Fruit fly (Drosophila melanogaster): ENCODE measurements around the gene CG34161.

CG34161 gene

DNA sequence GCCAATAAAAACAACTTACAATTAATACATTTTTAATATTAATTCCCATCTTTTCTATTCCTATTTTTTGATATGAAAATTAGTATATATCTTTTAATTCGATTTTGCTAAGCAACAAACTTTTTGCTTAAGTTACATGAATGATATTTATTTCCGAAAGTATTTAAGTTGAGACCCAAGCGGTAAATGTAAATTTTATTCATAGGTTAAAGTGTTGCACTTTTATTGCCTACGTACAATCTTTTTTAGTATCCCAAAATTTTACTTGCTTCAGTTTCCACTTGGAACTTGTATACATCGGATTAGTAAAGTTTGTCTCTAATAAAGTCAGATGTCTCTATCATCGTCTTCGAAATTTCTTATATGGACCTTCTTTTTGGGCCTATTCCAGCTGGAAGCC lies 50.0 kb downstream of the CG34161 start, which contains the start of gene CG18301:
Gene CG18301 (plus strand): TSS at position 301 of the 400 bp plus-strand sequence.
- TF ChIP-seq Pif1B (GFP tag; optimal IDR thresholded peaks at IDR 0.05) (no peak), CG9948 (tag; optimal IDR thresholded peaks at IDR 0.05) (no peak), CG13204 (GFP tag; optimal IDR thresholded peaks at IDR 0.05) (no peak), EcR (GFP tag; optimal IDR thresholded peaks at IDR 0.05) (no peak), Ets98B (GFP tag; IDR thresholded peaks at IDR 0.05) (no peak), CG4496 (GFP tag; IDR thresholded peaks at IDR 0.05) (no peak), CG14655 (GFP tag; optimal IDR thresholded peaks at IDR 0.05) (no peak), CG32121 (GFP tag; IDR thresholded peaks at IDR 0.05) (no peak), CG8301 (tag; optimal IDR thresholded peaks at IDR 0.05) (no peak), gl (tag; optimal IDR thresholded peaks at IDR 0.05) (no peak)
